Worm (Caenorhabditis elegans) whole organism, L4 larva: ENCODE data around the gene Y71H2AM.1.

Experiments used
- ZK546.5 ChIP-seq, 2 experiments: sonication (generic microtip); optimal IDR thresholded peaks; 2 replicates each; lab custom pipeline; 2017; ENCODE audit warnings: missing biosample characterization in 2 of 2, missing genetic modification characterization in 2 of 2
- mep-1 ChIP-seq: fragments of 150-350 bp; sonication (generic microtip); optimal IDR thresholded peaks from 3 replicates; lab custom pipeline; 2014; ENCODE audit warnings: missing biosample characterization, missing genetic modification characterization

DNA sequence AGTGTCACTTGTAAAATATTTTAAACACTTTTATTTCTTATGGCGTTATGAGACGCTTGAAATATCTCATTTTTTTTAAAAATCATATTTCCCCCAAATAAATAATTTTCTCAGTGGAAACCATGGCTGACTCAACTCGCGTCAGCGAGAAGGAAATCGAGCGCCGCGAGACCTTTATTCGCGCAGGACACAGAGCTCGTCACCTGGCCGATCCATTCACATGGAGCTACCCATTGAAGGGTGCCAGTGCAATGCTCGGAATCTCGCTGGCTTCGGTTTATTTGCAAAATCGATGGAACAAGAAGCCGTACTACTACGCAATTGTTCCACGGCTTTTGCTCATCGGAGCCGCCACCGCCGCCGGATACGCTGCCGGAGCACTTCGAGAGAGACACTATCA lies 40.1 kb upstream of the Y71H2AM.1 start, which contains the start of gene nduc-2:
- TF ChIP-seq ZK546.5 (tag; optimal IDR thresholded peaks at IDR 0.05; lab: Kevin White, UChicago) = no peak
- TF ChIP-seq mep-1 (tag; lab: Kevin White, UChicago) = no peak
